Worm (Caenorhabditis elegans) whole organism, L2 larva: ENCODE measurements around the gene str-31.

ENCODE experiments used
- F13H6.1 ChIP-seq: sonication (generic microtip); optimal IDR thresholded peaks from 2 replicates; lab custom pipeline; 2016; ENCODE audit warnings: missing genetic modification characterization, missing compliant biosample characterization
- Y55F3AM.14 ChIP-seq: fragments of 200-800 bp; sonication (Bioruptor generic); optimal IDR thresholded peaks from 2 replicates; lab custom pipeline; 2018; ENCODE audit warnings: mild to moderate bottlenecking, missing genetic modification characterization, missing compliant biosample characterization
- ZK546.5 ChIP-seq: sonication (generic microtip); optimal IDR thresholded peaks from 2 replicates; lab custom pipeline; 2017; ENCODE audit warnings: missing biosample characterization, missing genetic modification characterization
- alr-1 ChIP-seq: fragments of 150-350 bp; optimal IDR thresholded peaks from 2 replicates; lab custom pipeline; 2014; ENCODE audit warnings: missing biosample characterization, missing genetic modification characterization
- aly-2 ChIP-seq: fragments of 150-350 bp; optimal IDR thresholded peaks from 2 replicates; lab custom pipeline; 2014; ENCODE audit warnings: missing biosample characterization, missing genetic modification characterization
- blmp-1 ChIP-seq: sonication (generic microtip); optimal IDR thresholded peaks from 2 replicates; lab custom pipeline; 2017; ENCODE audit warnings: missing genetic modification characterization, mild to moderate bottlenecking, missing compliant biosample characterization, antibody characterized with exemption, moderate library complexity; ENCODE audit not compliant: insufficient read depth
- ceh-82 ChIP-seq: fragments of 150-350 bp; optimal IDR thresholded peaks from 2 replicates; lab custom pipeline; 2014; ENCODE audit warnings: missing biosample characterization, missing genetic modification characterization
- egl-27 ChIP-seq: sonication (generic microtip); optimal IDR thresholded peaks from 3 replicates; lab custom pipeline; 2017; ENCODE audit warnings: missing biosample characterization, missing genetic modification reagents, missing genetic modification characterization
- elt-3 ChIP-seq: sonication (generic microtip); optimal IDR thresholded peaks from 2 replicates; lab custom pipeline; 2017; ENCODE audit warnings: missing biosample characterization, missing genetic modification characterization
- lin-11 ChIP-seq: fragments of 150-350 bp; sonication (generic microtip); optimal IDR thresholded peaks from 2 replicates; lab custom pipeline; 2014; ENCODE audit warnings: missing biosample characterization, missing genetic modification characterization, inconsistent platforms, mixed read lengths
- lin-39 ChIP-seq: fragments of 150-350 bp; optimal IDR thresholded peaks from 2 replicates; lab custom pipeline; 2014; ENCODE audit warnings: missing biosample characterization, missing genetic modification reagents, missing genetic modification characterization
- lsy-2 ChIP-seq, 2 experiments: fragments of 150-350 bp in 1 of 2; sonication (generic microtip) in 1 of 2; optimal IDR thresholded peaks; 2 replicates each; lab custom pipeline; 2014 to 2017; ENCODE audit warnings: missing biosample characterization in 2 of 2, missing genetic modification characterization in 2 of 2
- mab-5 ChIP-seq: fragments of 150-350 bp; optimal IDR thresholded peaks from 2 replicates; lab custom pipeline; 2014; ENCODE audit warnings: missing biosample characterization, missing genetic modification characterization
- mbf-1 ChIP-seq: sonication (generic microtip); optimal IDR thresholded peaks from 2 replicates; lab custom pipeline; 2017; ENCODE audit warnings: missing biosample characterization, missing genetic modification characterization
- mdl-1 ChIP-seq, 2 experiments: fragments of 150-350 bp in 1 of 2; sonication (generic microtip) in 1 of 2; optimal IDR thresholded peaks; 2 replicates each; lab custom pipeline; 2017; ENCODE audit warnings: missing biosample characterization in 2 of 2, missing genetic modification characterization in 2 of 2
- nhr-10 ChIP-seq: sonication (generic microtip); optimal IDR thresholded peaks from 2 replicates; lab custom pipeline; 2017; ENCODE audit warnings: missing biosample characterization, missing genetic modification characterization
- nhr-11 ChIP-seq: fragments of 150-350 bp; optimal IDR thresholded peaks from 2 replicates; lab custom pipeline; 2014; ENCODE audit warnings: missing biosample characterization, missing genetic modification characterization
- nhr-12 ChIP-seq: fragments of 150-350 bp; optimal IDR thresholded peaks from 2 replicates; lab custom pipeline; 2014; ENCODE audit warnings: missing biosample characterization, missing genetic modification characterization
- nhr-129 ChIP-seq: fragments of 150-350 bp; optimal IDR thresholded peaks from 2 replicates; lab custom pipeline; 2014; ENCODE audit warnings: missing biosample characterization, missing genetic modification characterization
- nhr-21 ChIP-seq: fragments of 150-350 bp; optimal IDR thresholded peaks from 2 replicates; lab custom pipeline; 2014; ENCODE audit warnings: missing biosample characterization, missing genetic modification characterization
- nhr-23 ChIP-seq: fragments of 150-350 bp; optimal IDR thresholded peaks from 2 replicates; lab custom pipeline; 2014; ENCODE audit warnings: missing biosample characterization, missing genetic modification reagents, missing genetic modification characterization
- nhr-237 ChIP-seq: fragments of 150-350 bp; optimal IDR thresholded peaks from 2 replicates; lab custom pipeline; 2014; ENCODE audit warnings: missing biosample characterization, missing genetic modification characterization
- nhr-77 ChIP-seq: fragments of 150-350 bp; optimal IDR thresholded peaks from 2 replicates; lab custom pipeline; 2014; ENCODE audit warnings: missing biosample characterization, missing genetic modification characterization
- peb-1 ChIP-seq: fragments of 150-350 bp; optimal IDR thresholded peaks from 2 replicates; lab custom pipeline; 2014; ENCODE audit warnings: missing biosample characterization, missing genetic modification characterization
- skn-1 ChIP-seq: sonication (generic microtip); optimal IDR thresholded peaks from 2 replicates; lab custom pipeline; 2017; ENCODE audit warnings: missing biosample characterization, missing genetic modification characterization
- sma-3 ChIP-seq: sonication (generic microtip); optimal IDR thresholded peaks from 2 replicates; lab custom pipeline; 2016; ENCODE audit warnings: missing genetic modification reagents, missing genetic modification characterization, missing compliant biosample characterization
- unc-39 ChIP-seq: fragments of 150-350 bp; optimal IDR thresholded peaks from 2 replicates; lab custom pipeline; 2014; ENCODE audit warnings: missing biosample characterization, missing genetic modification characterization
- unc-55 ChIP-seq: fragments of 150-350 bp; sonication (generic microtip); optimal IDR thresholded peaks from 3 replicates; lab custom pipeline; 2014; ENCODE audit warnings: missing biosample characterization, missing genetic modification reagents, missing genetic modification characterization
- unc-62 ChIP-seq: fragments of 150-350 bp; optimal IDR thresholded peaks from 2 replicates; lab custom pipeline; 2014; ENCODE audit warnings: missing biosample characterization, missing genetic modification reagents, missing genetic modification characterization
- ztf-11 ChIP-seq: sonication (generic microtip); optimal IDR thresholded peaks from 2 replicates; lab custom pipeline; 2017; ENCODE audit warnings: missing biosample characterization, missing genetic modification characterization
- ztf-4 ChIP-seq: fragments of 150-350 bp; optimal IDR thresholded peaks from 2 replicates; lab custom pipeline; 2014; ENCODE audit warnings: missing biosample characterization, missing genetic modification characterization

Gene str-31

DNA sequence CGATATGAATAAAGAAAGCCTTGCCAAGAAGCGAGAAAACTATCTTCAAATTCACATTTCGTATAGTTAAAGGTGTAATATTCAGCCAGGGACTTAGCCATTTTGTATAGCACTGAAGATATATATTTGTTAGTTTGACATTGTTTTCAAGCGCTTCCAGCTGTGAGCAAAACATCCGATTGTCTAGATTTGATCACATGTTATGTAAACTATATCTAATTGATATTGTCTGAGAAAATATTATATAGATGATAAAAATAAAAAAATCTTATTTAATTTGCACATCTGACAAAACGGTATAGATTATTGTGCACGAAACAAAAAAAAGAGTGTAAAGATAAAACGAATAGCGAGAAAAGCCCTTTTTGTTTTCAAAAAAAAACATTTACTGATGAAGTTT lies 43.8 kb downstream of the str-31 start, which contains the start of gene srh-89:
Gene srh-89 (minus strand): TSS at position 101 of the 400 bp plus-strand sequence.
- TF ChIP-seq ZK546.5 (tag; lab: Kevin White, UChicago) (no peak), mbf-1 (tag; lab: Kevin White, UChicago) (no peak), ceh-82 (tag; lab: Kevin White, UChicago) (no peak), nhr-10 (no peak), lin-11 (tag; lab: Kevin White, UChicago) (no peak), nhr-77 (tag; lab: Kevin White, UChicago) (no peak), lsy-2 (tag; optimal IDR thresholded peaks at IDR 0.05; lab: Kevin White, UChicago) (no peak), nhr-12 (tag; lab: Kevin White, UChicago) (no peak), skn-1 (tag; lab: Kevin White, UChicago) (no peak), sma-3 (GFP tag; lab: Kevin White, UChicago) (no peak), egl-27 (tag; lab: Kevin White, UChicago) (no peak), blmp-1 (no peak), nhr-237 (no peak), elt-3 (tag; lab: Kevin White, UChicago) (no peak), alr-1 (tag; lab: Kevin White, UChicago) (no peak), unc-62 (GFP tag; lab: Kevin White, UChicago) (no peak), mab-5 (tag; lab: Kevin White, UChicago) (no peak), ztf-4 (no peak), unc-39 (tag; lab: Kevin White, UChicago) (no peak)

ce11 chrV:7460898-7461297 lies 47.6 kb downstream of the str-31 start, which contains the start of gene srh-92:
Gene srh-92 (minus strand): TSS chrV:7460998.
- TF ChIP-seq nhr-237, result no peak
- no peak for TF ChIP-seq nhr-23
- TF ChIP-seq nhr-129 (tag; lab: Kevin White, UChicago), result no peak
- TF ChIP-seq unc-55 (GFP tag; lab: Kevin White, UChicago), result no peak
- no peak for TF ChIP-seq mab-5 (tag; lab: Kevin White, UChicago)
- TF ChIP-seq nhr-11, result no peak
- no peak for TF ChIP-seq mdl-1 (tag; optimal IDR thresholded peaks at IDR 0.05; lab: Kevin White, UChicago)
- no peak for TF ChIP-seq Y55F3AM.14 (GFP tag; lab: Kevin White, UChicago)
- TF ChIP-seq peb-1 (tag; lab: Kevin White, UChicago), result no peak
- TF ChIP-seq F13H6.1 (tag; lab: Kevin White, UChicago), result no peak
- no peak for TF ChIP-seq sma-3 (GFP tag; lab: Kevin White, UChicago)
- TF ChIP-seq nhr-21 (tag; lab: Kevin White, UChicago), result no peak
- TF ChIP-seq lin-11 (tag; lab: Kevin White, UChicago), result no peak
- TF ChIP-seq ztf-11 (tag; lab: Kevin White, UChicago), result no peak
- no peak for TF ChIP-seq aly-2
- TF ChIP-seq lin-39 (tag; lab: Kevin White, UChicago), result no peak
- TF ChIP-seq ztf-4, result no peak
